Worm (Caenorhabditis elegans) whole organism, late embryonic: ENCODE data around the gene C04B4.2.

Experiments used
- C08G9.2 ChIP-seq: sonication (generic microtip); optimal IDR thresholded peaks from 2 replicates; lab custom pipeline; 2016; ENCODE audit warnings: mild to moderate bottlenecking, missing genetic modification characterization, moderate library complexity, missing compliant biosample characterization
- C38D4.7 ChIP-seq: fragments of 200-800 bp; sonication (Bioruptor generic); optimal IDR thresholded peaks from 2 replicates; lab custom pipeline; 2018; ENCODE audit warnings: mild to moderate bottlenecking, missing genetic modification characterization, moderate library complexity, missing compliant biosample characterization
- K02D7.2 ChIP-seq: sonication (generic microtip); optimal IDR thresholded peaks from 2 replicates; lab custom pipeline; 2017; ENCODE audit warnings: mild to moderate bottlenecking, missing genetic modification characterization, missing compliant biosample characterization
- T23F11.4 ChIP-seq: fragments of 200-800 bp; sonication (Bioruptor generic); optimal IDR thresholded peaks from 2 replicates; lab custom pipeline; 2018; ENCODE audit warnings: mild to moderate bottlenecking, missing genetic modification characterization, missing compliant biosample characterization
- ama-1 ChIP-seq: fragments of 150-350 bp; optimal IDR thresholded peaks from 2 replicates; lab custom pipeline; 2014
- ceh-14 ChIP-seq: sonication (generic microtip); optimal IDR thresholded peaks from 2 replicates; lab custom pipeline; 2016; ENCODE audit warnings: missing genotype, missing genetic modification characterization, missing compliant biosample characterization
- ceh-19 ChIP-seq: fragments of 200-800 bp; sonication (Bioruptor generic); optimal IDR thresholded peaks from 2 replicates; lab custom pipeline; 2018; ENCODE audit warnings: mild to moderate bottlenecking, missing genetic modification characterization, missing compliant biosample characterization
- ceh-22 ChIP-seq: sonication (generic microtip); optimal IDR thresholded peaks from 2 replicates; lab custom pipeline; 2017; ENCODE audit warnings: missing biosample characterization, missing genetic modification characterization
- ceh-24 ChIP-seq: sonication (generic microtip); optimal IDR thresholded peaks from 2 replicates; lab custom pipeline; 2016; ENCODE audit warnings: mild to moderate bottlenecking, missing genetic modification characterization, missing compliant biosample characterization
- ceh-30 ChIP-seq: fragments of 150-350 bp; optimal IDR thresholded peaks from 2 replicates; lab custom pipeline; 2014; ENCODE audit warnings: missing biosample characterization, missing genetic modification characterization
- ceh-31 ChIP-seq: sonication (generic microtip); optimal IDR thresholded peaks from 2 replicates; lab custom pipeline; 2016; ENCODE audit warnings: missing genetic modification characterization, missing compliant biosample characterization
- ceh-34 ChIP-seq: sonication (generic microtip); optimal IDR thresholded peaks from 2 replicates; lab custom pipeline; 2016; ENCODE audit warnings: mild to moderate bottlenecking, missing genetic modification characterization, missing compliant biosample characterization
- ceh-45 ChIP-seq: fragments of 200-800 bp; sonication (Bioruptor generic); IDR thresholded peaks from 2 replicates; pipeline ENCODE4 v1.3.6; 2022; ENCODE audit warnings: missing genetic modification reagents, missing genetic modification characterization, missing compliant biosample characterization
- ceh-48 ChIP-seq: sonication (generic microtip); optimal IDR thresholded peaks from 2 replicates; lab custom pipeline; 2016; ENCODE audit warnings: missing genetic modification characterization, inconsistent platforms, missing compliant biosample characterization
- ceh-6 ChIP-seq: fragments of 200-800 bp; sonication (Bioruptor generic); optimal IDR thresholded peaks from 2 replicates; lab custom pipeline; 2018; ENCODE audit warnings: mild to moderate bottlenecking, missing genetic modification characterization, missing compliant biosample characterization
- ceh-9 ChIP-seq: sonication (generic microtip); optimal IDR thresholded peaks from 2 replicates; lab custom pipeline; 2016; ENCODE audit warnings: mild to moderate bottlenecking, missing genetic modification characterization, inconsistent platforms, missing compliant biosample characterization
- dve-1 ChIP-seq: sonication (generic microtip); optimal IDR thresholded peaks from 2 replicates; lab custom pipeline; 2017; ENCODE audit warnings: antibody characterized with exemption, mild to moderate bottlenecking, missing genetic modification characterization, missing compliant biosample characterization
- ets-4 ChIP-seq: sonication (generic microtip); optimal IDR thresholded peaks from 2 replicates; lab custom pipeline; 2016; ENCODE audit warnings: missing genetic modification characterization, missing compliant biosample characterization
- hlh-13 ChIP-seq: fragments of 200-800 bp; sonication (Bioruptor generic); optimal IDR thresholded peaks from 2 replicates; lab custom pipeline; 2018; ENCODE audit warnings: mild to moderate bottlenecking, missing genetic modification characterization, missing compliant biosample characterization
- hlh-8 ChIP-seq: sonication (generic microtip); optimal IDR thresholded peaks from 2 replicates; lab custom pipeline; 2016; ENCODE audit warnings: missing genotype, missing genetic modification characterization, missing compliant biosample characterization
- lim-6 ChIP-seq: sonication (generic microtip); optimal IDR thresholded peaks from 2 replicates; lab custom pipeline; 2016; ENCODE audit warnings: missing genetic modification characterization, missing compliant biosample characterization
- madf-2 ChIP-seq: sonication (generic microtip); optimal IDR thresholded peaks from 2 replicates; lab custom pipeline; 2017; ENCODE audit warnings: missing genetic modification characterization, missing compliant biosample characterization
- mec-3 ChIP-seq: sonication (generic microtip); optimal IDR thresholded peaks from 2 replicates; lab custom pipeline; 2016; ENCODE audit warnings: borderline replicate concordance, missing genetic modification characterization, missing compliant biosample characterization
- nfya-1 ChIP-seq: sonication (generic microtip); optimal IDR thresholded peaks from 2 replicates; lab custom pipeline; 2017; ENCODE audit warnings: missing genetic modification characterization, mild to moderate bottlenecking, missing compliant biosample characterization, antibody characterized with exemption, moderate library complexity
- nhr-232 ChIP-seq: sonication (generic microtip); optimal IDR thresholded peaks from 2 replicates; lab custom pipeline; 2016; ENCODE audit warnings: missing genetic modification characterization, missing compliant biosample characterization
- odd-2 ChIP-seq: sonication (generic microtip); optimal IDR thresholded peaks from 2 replicates; lab custom pipeline; 2017; ENCODE audit warnings: antibody characterized with exemption, mild to moderate bottlenecking, missing genetic modification characterization, missing compliant biosample characterization
- pat-9 ChIP-seq: fragments of 200-800 bp; sonication (Bioruptor generic); optimal IDR thresholded peaks from 2 replicates; lab custom pipeline; 2018; ENCODE audit warnings: mild to moderate bottlenecking, missing genetic modification characterization, moderate library complexity, missing compliant biosample characterization
- pax-1 ChIP-seq: fragments of 150-350 bp; optimal IDR thresholded peaks from 2 replicates; lab custom pipeline; 2014; ENCODE audit warnings: missing biosample characterization, missing genetic modification characterization
- pha-4 ChIP-seq: fragments of 150-350 bp; optimal IDR thresholded peaks from 2 replicates; lab custom pipeline; 2018; ENCODE audit warnings: missing biosample characterization, missing genetic modification reagents, missing genetic modification characterization
- pqm-1 ChIP-seq: sonication (generic microtip); optimal IDR thresholded peaks from 2 replicates; lab custom pipeline; 2016; ENCODE audit warnings: missing genetic modification characterization, missing compliant biosample characterization
- pros-1 ChIP-seq: fragments of 150-350 bp; optimal IDR thresholded peaks from 2 replicates; lab custom pipeline; 2014; ENCODE audit warnings: missing biosample characterization, missing genetic modification reagents, missing genetic modification characterization
- ref-2 ChIP-seq: sonication (generic microtip); optimal IDR thresholded peaks from 2 replicates; lab custom pipeline; 2016; ENCODE audit warnings: missing genetic modification characterization, missing compliant biosample characterization
- sdc-2 ChIP-seq: sonication (generic microtip); optimal IDR thresholded peaks from 2 replicates; lab custom pipeline; 2016; ENCODE audit warnings: missing genotype, missing genetic modification characterization, missing compliant biosample characterization
- sox-2 ChIP-seq: fragments of 200-800 bp; sonication (Bioruptor generic); IDR thresholded peaks from 2 replicates; pipeline ENCODE4 v1.3.6; 2022; ENCODE audit warnings: missing genetic modification reagents, missing genetic modification characterization, missing compliant biosample characterization
- tbx-7 ChIP-seq: sonication (generic microtip); optimal IDR thresholded peaks from 2 replicates; lab custom pipeline; 2016; ENCODE audit warnings: missing genotype, missing genetic modification characterization, missing compliant biosample characterization
- ttx-3 ChIP-seq: sonication (generic microtip); optimal IDR thresholded peaks from 2 replicates; lab custom pipeline; 2016; ENCODE audit warnings: missing genetic modification reagents, missing genetic modification characterization, missing compliant biosample characterization
- unc-55 ChIP-seq: sonication (generic microtip); optimal IDR thresholded peaks from 2 replicates; lab custom pipeline; 2017; ENCODE audit warnings: missing biosample characterization, missing genetic modification reagents, missing genetic modification characterization
- unc-86 ChIP-seq: sonication (generic microtip); optimal IDR thresholded peaks from 2 replicates; lab custom pipeline; 2016; ENCODE audit warnings: missing genetic modification characterization, missing compliant biosample characterization

The C04B4.2 gene

DNA sequence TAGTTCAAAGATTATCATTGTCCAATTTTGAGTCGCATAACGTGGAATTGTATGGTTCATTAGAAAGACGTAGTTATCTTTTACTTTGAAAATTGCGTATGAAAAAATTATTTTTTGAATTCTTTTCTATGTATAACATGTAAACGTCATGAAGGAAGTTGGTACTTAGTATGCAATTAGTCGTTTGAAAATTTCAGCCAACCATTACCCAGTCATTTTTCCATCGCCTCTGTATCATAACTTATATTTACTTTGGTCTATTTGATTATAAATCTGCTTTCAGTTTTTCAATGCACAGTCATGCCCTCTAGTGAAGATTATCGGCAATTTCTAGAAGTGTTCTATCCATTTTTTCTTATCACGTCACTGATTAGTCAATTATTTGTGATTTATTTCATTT is 43.3 kb downstream of the C04B4.2 start, which contains the start of gene srd-41:
TSS of gene srd-41 (plus strand) at position 301 of the 400 bp plus-strand sequence.
- TF ChIP-seq C38D4.7 (GFP tag; lab: Kevin White, UChicago) (no peak), sox-2 (GFP tag; lab: Robert Waterston, UW) (no peak), nfya-1 (tag; lab: Kevin White, UChicago) (no peak), nhr-232 (no peak), ttx-3 (tag; lab: Kevin White, UChicago) (no peak), ceh-22 (no peak), pat-9 (tag; lab: Kevin White, UChicago) (no peak), ceh-9 (tag; lab: Kevin White, UChicago) (no peak), unc-55 (GFP tag; lab: Kevin White, UChicago) (no peak), ceh-30 (tag; lab: Kevin White, UChicago) (no peak), hlh-13 (GFP tag; lab: Kevin White, UChicago) (no peak), ceh-19 (GFP tag; lab: Kevin White, UChicago) (no peak), madf-2 (tag; lab: Kevin White, UChicago) (no peak), pax-1 (tag; lab: Kevin White, UChicago) (no peak), C08G9.2 (tag; lab: Kevin White, UChicago) (no peak), K02D7.2 (tag; lab: Kevin White, UChicago) (no peak), dve-1 (tag; lab: Kevin White, UChicago) (no peak), ceh-34 (no peak)

DNA sequence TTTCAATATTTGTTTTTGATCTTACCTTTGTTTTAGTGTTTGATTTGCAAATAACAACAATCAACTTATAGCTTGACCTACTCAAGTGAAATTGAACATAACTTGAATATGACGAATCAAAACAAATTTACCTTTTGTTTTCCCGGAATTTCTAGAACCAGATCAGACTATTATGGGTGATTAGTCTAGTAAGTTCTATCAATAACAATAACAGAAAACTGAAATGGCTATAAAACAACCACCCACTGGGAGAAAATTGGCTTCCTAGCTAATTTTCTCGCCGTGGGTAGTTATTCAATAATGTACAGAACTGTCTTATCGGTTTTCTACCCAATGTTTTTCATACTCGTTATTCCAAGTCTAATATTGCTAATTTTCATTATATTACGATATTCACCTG is 45.6 kb downstream of the C04B4.2 start, which contains the start of gene srd-45:
TSS of gene srd-45 (plus strand) at position 301 of the 400 bp plus-strand sequence.
- TF ChIP-seq odd-2 (tag; lab: Kevin White, UChicago) (no peak), hlh-8 (no peak), dve-1 (tag; lab: Kevin White, UChicago) (no peak), K02D7.2 (tag; lab: Kevin White, UChicago) (no peak), madf-2 (tag; lab: Kevin White, UChicago) (no peak), ceh-6 (GFP tag; lab: Kevin White, UChicago) (no peak), ref-2 (tag; lab: Kevin White, UChicago) (no peak), pha-4 (tag; lab: Kevin White, UChicago) (no peak), sdc-2 (no peak), pros-1 (tag; lab: Kevin White, UChicago) (no peak), ceh-45 (no peak), tbx-7 (tag; lab: Kevin White, UChicago) (no peak), ceh-24 (tag; lab: Kevin White, UChicago) (no peak), ceh-31 (tag; lab: Kevin White, UChicago) (no peak), pqm-1 (tag; lab: Kevin White, UChicago) (no peak)

DNA sequence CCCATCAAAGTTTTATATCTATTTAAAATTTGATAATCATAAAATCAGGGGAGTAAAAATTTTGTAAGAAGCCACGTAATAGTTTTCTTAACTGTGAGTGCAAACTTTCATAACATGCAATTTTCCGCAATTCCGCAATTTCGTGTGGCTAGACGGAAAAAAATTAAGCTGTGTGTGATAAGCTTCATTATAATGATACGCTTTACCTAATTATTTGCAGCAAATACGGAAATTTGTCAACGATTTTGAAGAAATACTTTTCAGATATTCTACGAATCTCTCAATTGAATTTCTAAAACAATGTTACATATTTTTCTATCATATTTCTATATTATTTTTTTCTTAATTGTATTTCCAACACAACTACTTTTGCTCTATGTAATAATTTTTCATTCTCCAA is 48.7 kb downstream of the C04B4.2 start, which contains the start of gene srd-46:
TSS of gene srd-46 (plus strand) at position 301 of the 400 bp plus-strand sequence.
- TF ChIP-seq ceh-14 (tag; lab: Kevin White, UChicago) (no peak), unc-55 (GFP tag; lab: Kevin White, UChicago) (no peak), mec-3 (no peak)

DNA sequence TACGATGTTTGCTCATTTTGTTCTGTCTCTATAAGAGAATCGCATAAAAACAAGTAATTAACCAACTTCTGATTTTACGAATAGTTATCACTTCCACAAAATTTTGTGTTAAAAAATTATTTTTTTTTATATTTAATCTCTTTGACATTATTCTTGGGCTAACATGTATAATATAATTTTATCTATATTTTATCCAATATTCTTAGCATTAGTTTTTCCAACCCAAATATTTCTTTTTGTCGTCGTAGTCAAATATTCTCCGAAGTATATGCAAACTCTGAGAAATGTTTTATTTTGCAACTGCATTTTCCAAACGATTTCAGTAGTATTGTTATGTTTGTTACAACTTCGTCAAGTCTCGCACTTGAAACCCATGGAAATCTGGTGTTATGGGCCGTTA is 50.4 kb downstream of the C04B4.2 start, which contains the start of gene srd-47:
TSS of gene srd-47 (plus strand) at position 164 of the 400 bp plus-strand sequence.
- TF ChIP-seq nhr-232, result no peak
- TF ChIP-seq ceh-48 (tag; lab: Kevin White, UChicago), result no peak
- TF ChIP-seq pat-9 (tag; lab: Kevin White, UChicago), result no peak
- no peak for TF ChIP-seq T23F11.4 (GFP tag; lab: Kevin White, UChicago)
- TF ChIP-seq pros-1 (tag; lab: Kevin White, UChicago), result no peak
- no peak for TF ChIP-seq lim-6 (tag; lab: Kevin White, UChicago)
- no peak for TF ChIP-seq unc-86 (tag; lab: Kevin White, UChicago)
- TF ChIP-seq ets-4, result no peak
- no peak for TF ChIP-seq ama-1
- TF ChIP-seq ceh-24 (tag; lab: Kevin White, UChicago), result no peak
- TF ChIP-seq, all 69 proteins: peak for 0
